Fruit fly (Drosophila melanogaster) whole organism, embryonic: Measurements from ENCODE around the gene unk.

Experiments used
- CG10321 ChIP-seq: fragments of 200-800 bp; sonication (Bioruptor generic); IDR thresholded peaks from 2 replicates; pipeline ENCODE4 v1.3.6; 2022; ENCODE audit warnings: missing biosample characterization, missing genetic modification characterization
- CG15479 ChIP-seq: fragments of 200-800 bp; sonication (Bioruptor generic); optimal IDR thresholded peaks from 3 replicates; lab custom pipeline; 2019; ENCODE audit warnings: missing biosample characterization, mild to moderate bottlenecking, missing genetic modification characterization, moderate library complexity
- CG1602 ChIP-seq: fragments of 200-800 bp; sonication (Bioruptor generic); optimal IDR thresholded peaks from 3 replicates; lab custom pipeline; 2016; ENCODE audit warnings: missing biosample characterization, missing genetic modification characterization
- CG17361 ChIP-seq: fragments of 200-800 bp; sonication (Bioruptor generic); IDR thresholded peaks from 3 replicates; pipeline ENCODE4 v1.3.6; 2022; ENCODE audit warnings: missing biosample characterization, missing genetic modification characterization
- CG17829 ChIP-seq: fragments of 200-800 bp; optimal IDR thresholded peaks from 2 replicates; lab custom pipeline; 2019; ENCODE audit warnings: missing biosample characterization, mild to moderate bottlenecking, missing genetic modification characterization, moderate library complexity
- CG18262 ChIP-seq: fragments of 200-800 bp; optimal IDR thresholded peaks from 3 replicates; lab custom pipeline; 2019; ENCODE audit warnings: missing biosample characterization, mild to moderate bottlenecking, missing genetic modification characterization, moderate library complexity
- CG1832 ChIP-seq: fragments of 200-800 bp; sonication (Bioruptor generic); optimal IDR thresholded peaks from 2 replicates; lab custom pipeline; 2017; ENCODE audit warnings: missing biosample characterization, mild to moderate bottlenecking, missing genetic modification characterization, inconsistent platforms
- CG2116 ChIP-seq: fragments of 200-800 bp; sonication (Bioruptor generic); optimal IDR thresholded peaks from 3 replicates; lab custom pipeline; 2018; ENCODE audit warnings: missing biosample characterization, mild to moderate bottlenecking, missing genetic modification characterization
- CG2120 ChIP-seq: fragments of 200-800 bp; sonication (Bioruptor generic); optimal IDR thresholded peaks from 3 replicates; lab custom pipeline; 2016; ENCODE audit warnings: missing biosample characterization, missing genetic modification characterization
- CG2712 ChIP-seq: fragments of 200-800 bp; optimal IDR thresholded peaks from 3 replicates; lab custom pipeline; 2019; ENCODE audit warnings: missing biosample characterization, mild to moderate bottlenecking, missing genetic modification characterization, moderate library complexity
- CG3065 ChIP-seq: fragments of 200-800 bp; sonication (Bioruptor generic); optimal IDR thresholded peaks from 2 replicates; lab custom pipeline; 2016; ENCODE audit warnings: missing biosample characterization, missing genetic modification characterization
- CG32767 ChIP-seq: fragments of 200-800 bp; sonication (Bioruptor generic); IDR thresholded peaks from 2 replicates; pipeline ENCODE4 v1.3.6; 2022; ENCODE audit warnings: missing biosample characterization, missing genetic modification characterization
- CG32772 ChIP-seq: fragments of 200-800 bp; sonication (Bioruptor generic); IDR thresholded peaks from 2 replicates; pipeline ENCODE4 v1.3.6; 2022; ENCODE audit warnings: missing biosample characterization, missing genetic modification characterization
- CG33213 ChIP-seq: fragments of 200-800 bp; sonication (Bioruptor generic); optimal IDR thresholded peaks from 3 replicates; lab custom pipeline; 2016; ENCODE audit warnings: missing biosample characterization, missing genetic modification characterization
- CG5245 ChIP-seq: fragments of 200-800 bp; sonication (Bioruptor generic); optimal IDR thresholded peaks from 3 replicates; lab custom pipeline; 2016; ENCODE audit warnings: missing biosample characterization, missing genetic modification characterization
- CG6254 ChIP-seq: fragments of 200-800 bp; sonication (Bioruptor generic); optimal IDR thresholded peaks from 3 replicates; lab custom pipeline; 2017; ENCODE audit warnings: mild to moderate bottlenecking, missing biosample characterization, missing genetic modification reagents, missing genetic modification characterization
- CG6813 ChIP-seq: fragments of 200-800 bp; sonication (Bioruptor generic); optimal IDR thresholded peaks from 2 replicates; lab custom pipeline; 2017; ENCODE audit warnings: missing biosample characterization, missing genetic modification characterization, mild to moderate bottlenecking, moderate library complexity, missing genetic modification reagents
- CG9727 ChIP-seq: fragments of 200-800 bp; sonication (Bioruptor generic); optimal IDR thresholded peaks from 3 replicates; lab custom pipeline; 2017; ENCODE audit warnings: missing biosample characterization, mild to moderate bottlenecking, missing genetic modification characterization
- Deaf1 ChIP-seq: fragments of 200-800 bp; optimal IDR thresholded peaks from 3 replicates; lab custom pipeline; 2019; ENCODE audit warnings: missing biosample characterization, mild to moderate bottlenecking, missing genetic modification characterization, moderate library complexity
- E2f1 ChIP-seq: fragments of 200-800 bp; sonication (Bioruptor generic); IDR thresholded peaks from 2 replicates; pipeline ENCODE4 v1.3.6; 2022; ENCODE audit warnings: missing biosample characterization, missing genetic modification characterization
- H2.0 ChIP-seq: fragments of 200-800 bp; sonication (Bioruptor generic); IDR thresholded peaks from 2 replicates; pipeline ENCODE4 v1.3.6; 2022; ENCODE audit warnings: missing biosample characterization, missing genetic modification characterization
- HHEX ChIP-seq: fragments of 200-800 bp; sonication (Bioruptor generic); optimal IDR thresholded peaks from 3 replicates; lab custom pipeline; 2017; ENCODE audit warnings: missing biosample characterization, mild to moderate bottlenecking, missing genetic modification characterization, missing genetic modification reagents
- Hand ChIP-seq: fragments of 200-800 bp; sonication (Bioruptor generic); optimal IDR thresholded peaks from 2 replicates; lab custom pipeline; 2017; ENCODE audit warnings: mild to moderate bottlenecking, missing biosample characterization, missing genetic modification reagents, missing genetic modification characterization
- Kr ChIP-seq: fragments of 200-800 bp; sonication (Bioruptor generic); optimal IDR thresholded peaks from 2 replicates; lab custom pipeline; 2017; ENCODE audit warnings: missing biosample characterization, mild to moderate bottlenecking, missing genetic modification characterization
- Nf-YB ChIP-seq: fragments of 200-800 bp; sonication (Bioruptor generic); optimal IDR thresholded peaks from 3 replicates; lab custom pipeline; 2019; ENCODE audit warnings: missing biosample characterization, mild to moderate bottlenecking, missing genetic modification characterization, moderate library complexity
- Nf-YC ChIP-seq: fragments of 200-800 bp; optimal IDR thresholded peaks from 3 replicates; lab custom pipeline; 2019; ENCODE audit warnings: missing biosample characterization, mild to moderate bottlenecking, missing genetic modification characterization, moderate library complexity
- Spps ChIP-seq: fragments of 200-800 bp; sonication (Bioruptor generic); optimal IDR thresholded peaks from 2 replicates; lab custom pipeline; 2018; ENCODE audit warnings: missing biosample characterization, mild to moderate bottlenecking, missing genetic modification characterization
- Tbp ChIP-seq: fragments of >200 bp; optimal IDR thresholded peaks from 2 replicates; lab custom pipeline; 2018; ENCODE audit warnings: missing biosample characterization, missing genetic modification characterization
- Xrp1 ChIP-seq: fragments of 200-800 bp; sonication (Bioruptor generic); IDR thresholded peaks from 2 replicates; pipeline ENCODE4 v1.3.6; 2022; ENCODE audit warnings: missing biosample characterization, missing genetic modification characterization
- al ChIP-seq: fragments of 200-800 bp; sonication (Bioruptor generic); IDR thresholded peaks from 2 replicates; pipeline ENCODE4 v1.3.6; 2022; ENCODE audit warnings: missing biosample characterization, missing genetic modification characterization
- ato ChIP-seq: fragments of 200-800 bp; sonication (Bioruptor generic); IDR thresholded peaks from 2 replicates; pipeline ENCODE4 v1.3.6; 2022; ENCODE audit warnings: missing biosample characterization, missing genetic modification characterization; ENCODE audit not compliant: partially characterized antibody
- cg ChIP-seq: fragments of 200-800 bp; sonication (Bioruptor generic); optimal IDR thresholded peaks from 3 replicates; lab custom pipeline; 2019; ENCODE audit warnings: missing biosample characterization, mild to moderate bottlenecking, missing genetic modification characterization, moderate library complexity
- chn ChIP-seq: fragments of 200-800 bp; sonication (Bioruptor generic); optimal IDR thresholded peaks from 2 replicates; lab custom pipeline; 2016; ENCODE audit warnings: missing biosample characterization, missing genetic modification characterization
- crol ChIP-seq: fragments of 200-800 bp; sonication (Bioruptor generic); IDR thresholded peaks from 2 replicates; pipeline ENCODE4 v1.3.6; 2022; ENCODE audit warnings: missing biosample characterization, missing genetic modification characterization
- dpn ChIP-seq, 2 experiments: fragments of 200-800 bp; sonication (Bioruptor generic); optimal IDR thresholded peaks; 3 replicates each; lab custom pipeline; 2016; ENCODE audit warnings: missing biosample characterization in 2 of 2, missing genetic modification characterization in 2 of 2
- esg ChIP-seq: fragments of 200-800 bp; sonication (Bioruptor generic); conservative IDR thresholded peaks from 2 replicates; pipeline ENCODE4 v1.3.6; 2022; ENCODE audit warnings: missing biosample characterization, missing genetic modification characterization
- fd96Cb ChIP-seq: fragments of 200-800 bp; sonication (Bioruptor generic); optimal IDR thresholded peaks from 2 replicates; lab custom pipeline; 2018; ENCODE audit warnings: missing biosample characterization, mild to moderate bottlenecking, missing genetic modification characterization, moderate library complexity
- gsb-n ChIP-seq: fragments of 200-800 bp; sonication (Bioruptor generic); optimal IDR thresholded peaks from 3 replicates; lab custom pipeline; 2018; ENCODE audit warnings: missing biosample characterization, mild to moderate bottlenecking, missing genetic modification characterization
- lmd ChIP-seq: fragments of 200-800 bp; sonication (Bioruptor generic); IDR thresholded peaks from 2 replicates; pipeline ENCODE4 v1.3.6; 2022; ENCODE audit warnings: missing biosample characterization, missing genetic modification characterization
- lola ChIP-seq, 3 experiments: fragments of >200 bp in 2 of 3; fragments of 200-800 bp in 1 of 3; sonication (Bioruptor generic) in 1 of 3; optimal IDR thresholded peaks; 2 replicates each; lab custom pipeline; 2017 to 2019; ENCODE audit warnings: missing biosample characterization in 3 of 3, missing genetic modification characterization in 3 of 3, mild to moderate bottlenecking in 1 of 3, moderate library complexity in 1 of 3
- nau ChIP-seq: fragments of 200-800 bp; sonication (Bioruptor generic); optimal IDR thresholded peaks from 3 replicates; lab custom pipeline; 2017; ENCODE audit warnings: missing biosample characterization, mild to moderate bottlenecking, missing genetic modification characterization, missing genetic modification reagents
- otp ChIP-seq: fragments of 200-800 bp; sonication (Bioruptor generic); IDR thresholded peaks from 3 replicates; pipeline ENCODE4, ENCODE4 v1.3.6; 2022; ENCODE audit warnings: missing biosample characterization, missing genetic modification characterization
- pzg ChIP-seq: fragments of 200-800 bp; sonication (Bioruptor generic); optimal IDR thresholded peaks from 3 replicates; lab custom pipeline; 2018; ENCODE audit warnings: missing biosample characterization, mild to moderate bottlenecking, missing genetic modification characterization, moderate library complexity
- row ChIP-seq: fragments of 200-800 bp; sonication (Bioruptor generic); IDR thresholded peaks from 3 replicates; pipeline ENCODE4 v1.3.6; 2022; ENCODE audit warnings: missing biosample characterization, missing genetic modification characterization
- schlank ChIP-seq: fragments of 200-800 bp; sonication (Bioruptor generic); optimal IDR thresholded peaks from 2 replicates; lab custom pipeline; 2018; ENCODE audit warnings: missing biosample characterization, mild to moderate bottlenecking, missing genetic modification characterization
- ttk ChIP-seq: fragments of 200-800 bp; sonication (Bioruptor generic); IDR thresholded peaks from 2 replicates; pipeline ENCODE4 v2.1.2; 2022; ENCODE audit warnings: missing biosample characterization, missing genetic modification characterization
- vvl ChIP-seq: fragments of 200-800 bp; sonication (Bioruptor generic); IDR thresholded peaks from 2 replicates; pipeline ENCODE4 v1.3.6; 2022; ENCODE audit warnings: missing biosample characterization, missing genetic modification characterization
- zf30C ChIP-seq: fragments of 200-800 bp; sonication (Bioruptor generic); optimal IDR thresholded peaks from 3 replicates; lab custom pipeline; 2018; ENCODE audit warnings: missing biosample characterization, mild to moderate bottlenecking, missing genetic modification characterization
- zfh1 ChIP-seq: fragments of 200-800 bp; sonication (Bioruptor generic); IDR thresholded peaks from 3 replicates; pipeline ENCODE4 v1.3.6; 2022; ENCODE audit warnings: missing biosample characterization, missing genetic modification characterization

The unk gene

DNA sequence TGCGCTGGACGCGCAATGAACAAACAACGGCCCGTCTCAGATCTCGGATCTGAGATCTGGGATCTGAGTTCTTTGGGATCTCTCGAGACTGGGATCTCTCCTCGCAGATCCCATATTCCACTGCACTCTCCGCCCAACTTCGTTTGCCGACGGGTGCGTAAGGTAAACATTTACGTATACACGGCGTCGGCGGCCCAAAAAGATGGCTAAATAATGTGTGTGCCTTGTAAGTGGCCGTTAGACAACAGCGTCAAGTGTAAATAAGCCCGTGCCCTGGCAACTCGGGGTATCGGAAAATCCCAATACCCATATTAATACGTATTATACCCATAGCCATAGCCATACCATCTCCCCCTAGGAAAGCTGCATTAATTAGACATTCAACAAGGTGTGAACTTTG lies 23.0 kb downstream of the unk start (continued):
- no peak for TF ChIP-seq cg
- TF ChIP-seq CG3065 = no peak
- TF ChIP-seq Hand = no peak
- TF ChIP-seq al (GFP tag; lab: Robert Waterston, UW) = no peak
- no peak for TF ChIP-seq CG32772
- no peak for TF ChIP-seq pzg (GFP tag; lab: Kevin White, UChicago)
- TF ChIP-seq CG6254 (GFP tag; lab: Kevin White, UChicago) = no peak
- no peak for TF ChIP-seq CG2120 (GFP tag; lab: Kevin White, UChicago)
- no peak for TF ChIP-seq gsb-n (tag; lab: Kevin White, UChicago)
- TF ChIP-seq ato (GFP tag; lab: Robert Waterston, UW) = no peak
- TF ChIP-seq CG5245 (GFP tag; lab: Kevin White, UChicago) = no peak
- no peak for TF ChIP-seq fd96Cb (tag; lab: Kevin White, UChicago)
- no peak for TF ChIP-seq nau
- no peak for TF ChIP-seq ttk
- TF ChIP-seq, all 482 proteins: peak for 42

- peak; percentile 39 for TF ChIP-seq CG17829 (tag; lab: Kevin White, UChicago)
- TF ChIP-seq row (GFP tag; lab: Robert Waterston, UW) = 0 out of 3 replicates have a peak, but pooled peaks have one; percentile 33
- 0 out of 3 replicates have a peak, but pooled peaks have one; percentile 40 for TF ChIP-seq CG17361 (GFP tag; lab: Robert Waterston, UW)
- peak; percentile 29; the same call in 1 of the 2 replicates for TF ChIP-seq lmd (GFP tag; lab: Robert Waterston, UW)
- no peak for TF ChIP-seq Spps (tag; lab: Kevin White, UChicago)
- peak; percentile 85 for TF ChIP-seq Nf-YB (GFP tag; lab: Kevin White, UChicago)
- peak; percentile 48 for TF ChIP-seq CG2712 (tag; lab: Kevin White, UChicago)
- TF ChIP-seq Deaf1 (tag; lab: Kevin White, UChicago) = peak; percentile 3
- peak; percentile 51 for TF ChIP-seq CG18262 (tag; lab: Kevin White, UChicago)
- peak; percentile 90 for TF ChIP-seq CG10321 (GFP tag; lab: Robert Waterston, UW)
- TF ChIP-seq lola (GFP tag; optimal IDR thresholded peaks at IDR 0.05; lab: Kevin White, UChicago) = peak in 1 of 3 experiments; percentile 5
- TF ChIP-seq CG3065 = peak; percentile 65
- TF ChIP-seq Xrp1 = peak; percentile 55; the same call in 1 of the 2 replicates
- TF ChIP-seq E2f1 (GFP tag; lab: Robert Waterston, UW) = 0 out of 2 replicates have a peak, but pooled peaks have one; percentile 18
- 0 out of 2 replicates have a peak, but pooled peaks have one; percentile 18 for TF ChIP-seq CG32767
- peak; percentile 28 for TF ChIP-seq CG1602 (GFP tag; lab: Kevin White, UChicago)
- peak; percentile 34; the same call in 1 of the 3 replicates for TF ChIP-seq zfh1 (GFP tag; lab: Robert Waterston, UW)
- TF ChIP-seq CG15479 (GFP tag; lab: Kevin White, UChicago) = peak; percentile 31
- peak; percentile 86 for TF ChIP-seq Nf-YC (tag; lab: Kevin White, UChicago)
- no peak for TF ChIP-seq CG2116 (GFP tag; lab: Kevin White, UChicago)
- peak; percentile 64 for TF ChIP-seq CG9727
- 0 out of 3 replicates have a peak, but pooled peaks have one; percentile 16 for TF ChIP-seq otp (GFP tag; lab: Robert Waterston, UW)
- peak; percentile 77 for TF ChIP-seq Kr
- no peak for TF ChIP-seq schlank (tag; lab: Kevin White, UChicago)
- TF ChIP-seq chn = peak; percentile 3
- no peak for TF ChIP-seq crol
- peak; percentile 40 for TF ChIP-seq CG6813
- no peak for TF ChIP-seq HHEX (GFP tag; lab: Kevin White, UChicago)
- peak; percentile 80 for TF ChIP-seq zf30C (GFP tag; lab: Kevin White, UChicago)
- peak in 1 of 2 experiments; percentile 13 for TF ChIP-seq dpn (GFP tag; optimal IDR thresholded peaks at IDR 0.05; lab: Kevin White, UChicago)
- peak; percentile 38; the same call in 1 of the 2 replicates for TF ChIP-seq vvl (GFP tag; lab: Robert Waterston, UW)
- TF ChIP-seq H2.0 (GFP tag; lab: Robert Waterston, UW) = no peak
- TF ChIP-seq CG1832 (GFP tag; lab: Kevin White, UChicago) = peak; percentile 54
- TF ChIP-seq Tbp (GFP tag; lab: Kevin White, UChicago) = no peak
- no peak for TF ChIP-seq CG33213
- 0 out of 2 replicates have a peak, but pooled peaks have one; percentile 7 for TF ChIP-seq esg (GFP tag; lab: Robert Waterston, UW)
Observed at dm6 chr3R:23133301-23133828, 24.3 kb downstream of the unk start.
